Fruit fly (Drosophila melanogaster) whole organism, embryonic: ENCODE results near the gene CG14695.

Source experiments
- B-H1 ChIP-seq: fragments of 200-800 bp; sonication (Bioruptor generic); IDR thresholded peaks from 3 replicates; pipeline ENCODE4 v1.3.6; 2022; ENCODE audit warnings: missing biosample characterization, missing genetic modification characterization
- CG10366 ChIP-seq: fragments of 200-800 bp; sonication (Bioruptor generic); IDR thresholded peaks from 2 replicates; pipeline ENCODE4 v1.3.6; 2022; ENCODE audit warnings: missing biosample characterization, missing genetic modification characterization
- CG10431 ChIP-seq: fragments of 200-800 bp; sonication (Bioruptor generic); optimal IDR thresholded peaks from 3 replicates; lab custom pipeline; 2018; ENCODE audit warnings: missing biosample characterization, mild to moderate bottlenecking, missing genetic modification characterization
- CG10565 ChIP-seq: fragments of 200-800 bp; sonication (Bioruptor generic); optimal IDR thresholded peaks from 3 replicates; lab custom pipeline; 2016; ENCODE audit warnings: missing biosample characterization, mild to moderate bottlenecking, missing genetic modification characterization
- CG1602 ChIP-seq: fragments of 200-800 bp; sonication (Bioruptor generic); optimal IDR thresholded peaks from 3 replicates; lab custom pipeline; 2016; ENCODE audit warnings: missing biosample characterization, missing genetic modification characterization
- CG1603 ChIP-seq: fragments of 200-800 bp; sonication (Bioruptor generic); optimal IDR thresholded peaks from 2 replicates; lab custom pipeline; 2019; ENCODE audit warnings: missing biosample characterization, mild to moderate bottlenecking, missing genetic modification characterization, moderate library complexity
- CG17385 ChIP-seq: fragments of 200-800 bp; sonication (Bioruptor generic); optimal IDR thresholded peaks from 3 replicates; lab custom pipeline; 2018; ENCODE audit warnings: missing biosample characterization, mild to moderate bottlenecking, missing genetic modification characterization
- CG17912 ChIP-seq: fragments of 200-800 bp; sonication (Bioruptor generic); optimal IDR thresholded peaks from 2 replicates; lab custom pipeline; 2018; ENCODE audit warnings: missing biosample characterization, mild to moderate bottlenecking, missing genetic modification characterization
- CG18599 ChIP-seq: fragments of 200-800 bp; sonication (Bioruptor generic); optimal IDR thresholded peaks from 3 replicates; lab custom pipeline; 2017; ENCODE audit warnings: missing biosample characterization, missing genetic modification characterization, mild to moderate bottlenecking, moderate library complexity, missing genetic modification reagents
- CG2199 ChIP-seq: fragments of 200-800 bp; sonication (Bioruptor generic); IDR thresholded peaks from 3 replicates; pipeline ENCODE4 v1.3.6; 2022; ENCODE audit warnings: missing biosample characterization, missing genetic modification characterization
- CG2202 ChIP-seq: fragments of 200-800 bp; sonication (Bioruptor generic); optimal IDR thresholded peaks from 2 replicates; lab custom pipeline; 2018; ENCODE audit warnings: missing biosample characterization, mild to moderate bottlenecking, missing genetic modification characterization
- CG31365 ChIP-seq: fragments of 200-800 bp; sonication (Bioruptor generic); optimal IDR thresholded peaks from 2 replicates; lab custom pipeline; 2018; ENCODE audit warnings: missing biosample characterization, mild to moderate bottlenecking, missing genetic modification characterization
- CG3407 ChIP-seq: fragments of 200-800 bp; sonication (Bioruptor generic); optimal IDR thresholded peaks from 2 replicates; lab custom pipeline; 2018; ENCODE audit warnings: missing biosample characterization, mild to moderate bottlenecking, missing genetic modification characterization
- CG3726 ChIP-seq: fragments of 200-800 bp; sonication (Bioruptor generic); IDR thresholded peaks from 3 replicates; pipeline ENCODE4, ENCODE4 v1.3.6; 2022; ENCODE audit warnings: missing biosample characterization, missing genetic modification characterization
- CG4617 ChIP-seq: fragments of 200-800 bp; sonication (Bioruptor generic); optimal IDR thresholded peaks from 3 replicates; lab custom pipeline; 2016; ENCODE audit warnings: missing biosample characterization, missing genetic modification characterization, borderline replicate concordance
- CG4854 ChIP-seq: fragments of 200-800 bp; sonication (Bioruptor generic); optimal IDR thresholded peaks from 2 replicates; lab custom pipeline; 2016; ENCODE audit warnings: missing biosample characterization, missing genetic modification characterization, inconsistent platforms
- CG6689 ChIP-seq: fragments of 200-800 bp; sonication (Bioruptor generic); IDR thresholded peaks from 2 replicates; pipeline ENCODE4 v1.3.6; 2022; ENCODE audit warnings: missing biosample characterization, missing genetic modification characterization
- CG7357 ChIP-seq: fragments of 200-800 bp; sonication (Bioruptor generic); IDR thresholded peaks from 3 replicates; pipeline ENCODE4 v1.3.6; 2022; ENCODE audit warnings: missing biosample characterization, missing genetic modification characterization
- CG7556 ChIP-seq: fragments of 200-800 bp; sonication (Bioruptor generic); optimal IDR thresholded peaks from 2 replicates; lab custom pipeline; 2017; ENCODE audit warnings: missing biosample characterization, mild to moderate bottlenecking, missing genetic modification characterization
- CG7928 ChIP-seq: fragments of 200-800 bp; sonication (Bioruptor generic); optimal IDR thresholded peaks from 2 replicates; lab custom pipeline; 2017; ENCODE audit warnings: missing biosample characterization, mild to moderate bottlenecking, missing genetic modification characterization
- CG8359 ChIP-seq: fragments of 200-800 bp; sonication (Bioruptor generic); optimal IDR thresholded peaks from 2 replicates; lab custom pipeline; 2017; ENCODE audit warnings: missing biosample characterization, mild to moderate bottlenecking, missing genetic modification characterization, borderline replicate concordance
- CG8388 ChIP-seq: fragments of 200-800 bp; sonication (Bioruptor generic); optimal IDR thresholded peaks from 2 replicates; lab custom pipeline; 2019; ENCODE audit warnings: missing biosample characterization, mild to moderate bottlenecking, missing genetic modification characterization, moderate library complexity
- CG8924 ChIP-seq: fragments of 200-800 bp; optimal IDR thresholded peaks from 3 replicates; lab custom pipeline; 2019; ENCODE audit warnings: missing biosample characterization, mild to moderate bottlenecking, missing genetic modification characterization, moderate library complexity
- CG9215 ChIP-seq: fragments of 200-800 bp; sonication (Bioruptor generic); IDR thresholded peaks from 2 replicates; pipeline ENCODE4 v1.3.6; 2022; ENCODE audit warnings: missing biosample characterization, missing genetic modification characterization
- CG9609 ChIP-seq: fragments of 200-800 bp; sonication (Bioruptor generic); optimal IDR thresholded peaks from 3 replicates; lab custom pipeline; 2016; ENCODE audit warnings: missing biosample characterization, missing genetic modification characterization
- E2f2 ChIP-seq: fragments of 200-800 bp; sonication (Bioruptor generic); IDR thresholded peaks from 2 replicates; pipeline ENCODE4 v1.3.6; 2022; ENCODE audit warnings: missing biosample characterization, missing genetic modification characterization
- Hr39 ChIP-seq: fragments of >200 bp; optimal IDR thresholded peaks from 2 replicates; lab custom pipeline; 2017
- Lim3 ChIP-seq: fragments of 200-800 bp; sonication (Bioruptor generic); IDR thresholded peaks from 2 replicates; pipeline ENCODE4 v1.3.6; 2022; ENCODE audit warnings: missing biosample characterization, missing genetic modification characterization
- Mrtf ChIP-seq: fragments of 200-800 bp; sonication (Bioruptor generic); IDR thresholded peaks from 3 replicates; pipeline ENCODE4 v1.3.6; 2022; ENCODE audit warnings: missing biosample characterization, missing genetic modification characterization
- NC2β ChIP-seq: fragments of 200-800 bp; sonication (Bioruptor generic); optimal IDR thresholded peaks from 2 replicates; lab custom pipeline; 2016; ENCODE audit warnings: missing biosample characterization, missing genetic modification characterization
- Nf-YB ChIP-seq: fragments of 200-800 bp; sonication (Bioruptor generic); optimal IDR thresholded peaks from 3 replicates; lab custom pipeline; 2019; ENCODE audit warnings: missing biosample characterization, mild to moderate bottlenecking, missing genetic modification characterization, moderate library complexity
- Nf-YC ChIP-seq: fragments of 200-800 bp; optimal IDR thresholded peaks from 3 replicates; lab custom pipeline; 2019; ENCODE audit warnings: missing biosample characterization, mild to moderate bottlenecking, missing genetic modification characterization, moderate library complexity
- NfI ChIP-seq: fragments of 200-800 bp; sonication (Bioruptor generic); optimal IDR thresholded peaks from 3 replicates; lab custom pipeline; 2018; ENCODE audit warnings: missing biosample characterization, mild to moderate bottlenecking, missing genetic modification characterization, moderate library complexity
- Scr ChIP-seq: fragments of 200-800 bp; sonication (Bioruptor generic); IDR thresholded peaks from 2 replicates; pipeline ENCODE4 v1.3.6; 2022; ENCODE audit warnings: missing biosample characterization, missing genetic modification characterization; ENCODE audit not compliant: partially characterized antibody
- Taf1 ChIP-seq: fragments of 200-800 bp; sonication (Bioruptor generic); IDR thresholded peaks from 2 replicates; pipeline ENCODE4 v1.3.6; 2022; ENCODE audit warnings: missing biosample characterization, missing genetic modification characterization
- Trl ChIP-seq, 3 experiments: fragments of >200 bp in 2 of 3; fragments of 200-800 bp in 1 of 3; sonication (Bioruptor generic) in 1 of 3; optimal IDR thresholded peaks; 2 replicates in 1 of 3; 3 replicates in 2 of 3; lab custom pipeline; 2016 to 2017; ENCODE audit warnings: missing biosample characterization in 1 of 3, missing genetic modification characterization in 1 of 3
- aop ChIP-seq: fragments of 200-800 bp; sonication (Bioruptor generic); IDR thresholded peaks from 2 replicates; pipeline ENCODE4 v1.3.6; 2022; ENCODE audit warnings: missing biosample characterization, missing genetic modification characterization
- chm ChIP-seq: fragments of 200-800 bp; sonication (Bioruptor generic); IDR thresholded peaks from 2 replicates; pipeline ENCODE4 v1.3.6; 2022; ENCODE audit warnings: missing biosample characterization, missing genetic modification characterization
- crc ChIP-seq: fragments of 200-800 bp; sonication (Bioruptor generic); optimal IDR thresholded peaks from 2 replicates; lab custom pipeline; 2016; ENCODE audit warnings: missing biosample characterization, missing genetic modification characterization
- dysf ChIP-seq: fragments of 200-800 bp; sonication (Bioruptor generic); IDR thresholded peaks from 3 replicates; pipeline ENCODE4 v1.3.6; 2022; ENCODE audit warnings: missing biosample characterization, missing genetic modification characterization
- fru ChIP-seq: fragments of >200 bp; optimal IDR thresholded peaks from 2 replicates; lab custom pipeline; 2017
- onecut ChIP-seq: fragments of 200-800 bp; sonication (Bioruptor generic); IDR thresholded peaks from 2 replicates; pipeline ENCODE4 v1.3.6; 2022; ENCODE audit warnings: missing biosample characterization, missing genetic modification characterization
- phol ChIP-seq: fragments of 200-800 bp; sonication (Bioruptor generic); optimal IDR thresholded peaks from 3 replicates; lab custom pipeline; 2018; ENCODE audit warnings: missing biosample characterization, mild to moderate bottlenecking, missing genetic modification characterization, moderate library complexity
- pum ChIP-seq: fragments of 200-800 bp; sonication (Bioruptor generic); optimal IDR thresholded peaks from 2 replicates; lab custom pipeline; 2016; ENCODE audit warnings: missing biosample characterization, missing genetic modification characterization
- shn ChIP-seq: fragments of 200-800 bp; sonication (Bioruptor generic); optimal IDR thresholded peaks from 3 replicates; lab custom pipeline; 2016; ENCODE audit warnings: missing biosample characterization, missing genetic modification characterization
- tio ChIP-seq: fragments of 200-800 bp; sonication (Bioruptor generic); optimal IDR thresholded peaks from 2 replicates; lab custom pipeline; 2017; ENCODE audit warnings: missing biosample characterization, missing genetic modification characterization, inconsistent platforms
- tna ChIP-seq: fragments of 200-800 bp; sonication (Bioruptor generic); IDR thresholded peaks from 2 replicates; pipeline ENCODE4 v1.3.6; 2022; ENCODE audit warnings: missing biosample characterization, missing genetic modification characterization; ENCODE audit not compliant: partially characterized antibody
- vvl ChIP-seq: fragments of 200-800 bp; sonication (Bioruptor generic); IDR thresholded peaks from 2 replicates; pipeline ENCODE4 v1.3.6; 2022; ENCODE audit warnings: missing biosample characterization, missing genetic modification characterization
- wor ChIP-seq: fragments of 200-800 bp; sonication (Bioruptor generic); IDR thresholded peaks from 2 replicates; pipeline ENCODE4 v1.3.6; 2022; ENCODE audit warnings: missing biosample characterization, missing genetic modification characterization

The CG14695 gene

DNA sequence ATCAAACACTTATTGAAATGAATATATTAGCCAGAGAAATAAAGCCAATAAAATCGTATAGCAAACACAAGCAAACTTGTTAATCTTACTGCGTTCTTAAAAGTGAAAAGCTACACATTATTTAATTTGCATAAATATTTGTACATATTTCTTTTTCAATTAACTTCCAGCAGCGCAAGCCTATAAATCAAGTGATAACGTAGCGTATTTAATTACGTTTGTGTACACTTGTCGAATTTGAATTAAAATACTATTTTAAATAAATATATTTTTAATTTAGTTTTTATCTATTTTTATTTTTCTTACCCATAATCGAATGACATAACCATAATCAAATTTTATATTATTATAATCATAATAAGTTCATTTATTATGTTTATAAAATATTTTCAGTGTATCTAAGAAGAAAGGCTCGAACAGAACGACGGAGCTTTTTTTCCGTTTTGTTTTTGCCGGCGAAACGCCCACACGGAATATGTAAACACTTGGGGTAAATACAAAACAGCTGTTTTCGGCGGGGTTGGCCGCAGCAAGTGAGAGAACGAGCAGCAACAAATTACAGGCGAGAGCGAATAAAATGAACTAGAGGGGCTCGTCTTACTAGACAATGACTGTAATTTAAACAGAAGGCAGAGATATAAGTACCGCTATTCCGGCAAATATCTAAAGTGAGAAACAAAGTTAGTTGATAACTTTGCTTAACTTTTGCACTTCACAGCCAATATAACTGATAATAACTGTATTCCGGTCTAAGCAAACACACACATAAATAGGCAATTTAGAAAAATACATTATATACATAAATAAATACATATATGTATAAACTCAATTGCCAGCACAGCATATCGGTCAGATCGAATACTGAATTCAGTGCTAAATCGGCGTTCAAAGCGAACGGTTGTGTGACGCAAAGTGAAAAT, 3.3 kb downstream of the CG14695 start, which contains the start of gene Sodh2 (continued):
- peak; percentile 52 for TF ChIP-seq tio (GFP tag; lab: Kevin White, UChicago)
- peak; percentile 34 for TF ChIP-seq crc (GFP tag; lab: Kevin White, UChicago)
- peak; percentile 59 for TF ChIP-seq CG10366 (GFP tag; lab: Robert Waterston, UW)
- no peak; the same call in 2 of the 3 replicates for TF ChIP-seq B-H1 (GFP tag; lab: Robert Waterston, UW)
- TF ChIP-seq CG2199 (GFP tag; lab: Robert Waterston, UW), result no peak
- TF ChIP-seq CG31365 (tag; lab: Kevin White, UChicago), result peak; percentile 70
- peak; percentile 89 for TF ChIP-seq CG8924 (tag; lab: Kevin White, UChicago)
- peak; percentile 61; the same call in 1 of the 2 replicates for TF ChIP-seq chm (GFP tag; lab: Robert Waterston, UW)
- TF ChIP-seq CG8359 (GFP tag; lab: Kevin White, UChicago), result peak; percentile 40
- TF ChIP-seq pum (GFP tag; lab: Kevin White, UChicago), result peak; percentile 22
- TF ChIP-seq Mrtf (GFP tag; lab: Robert Waterston, UW), result peak; percentile 77
- TF ChIP-seq CG1603 (tag; lab: Kevin White, UChicago), result peak; percentile 81
- TF ChIP-seq NC2β (GFP tag; lab: Kevin White, UChicago), result no peak
- TF ChIP-seq fru, result no peak
- TF ChIP-seq CG9215 (GFP tag; lab: Robert Waterston, UW), result peak; percentile 61
- peak; percentile 66 for TF ChIP-seq Nf-YB (GFP tag; lab: Kevin White, UChicago)
- no peak for TF ChIP-seq tna (GFP tag; lab: Robert Waterston, UW)
- TF ChIP-seq Lim3 (GFP tag; lab: Robert Waterston, UW), result no peak
- TF ChIP-seq CG4854 (GFP tag; lab: Kevin White, UChicago), result peak; percentile 44
- TF ChIP-seq CG8388 (GFP tag; lab: Kevin White, UChicago), result peak; percentile 51
- no peak; the same call in 1 of the 2 replicates for TF ChIP-seq wor
- TF ChIP-seq CG10431 (GFP tag; lab: Kevin White, UChicago), result peak; percentile 42
- peak; percentile 70 for TF ChIP-seq CG6689 (GFP tag; lab: Robert Waterston, UW)
- TF ChIP-seq vvl, result peak; percentile 79
- peak; percentile 17 for TF ChIP-seq CG4617 (GFP tag; lab: Kevin White, UChicago)
- TF ChIP-seq dysf (GFP tag; lab: Robert Waterston, UW), result peak; percentile 79
- peak; percentile 45 for TF ChIP-seq CG2202 (tag; lab: Kevin White, UChicago)
- no peak for TF ChIP-seq CG10565 (GFP tag; lab: Kevin White, UChicago)
- TF ChIP-seq CG1602, result peak; percentile 14
- TF ChIP-seq CG3407 (GFP tag; lab: Kevin White, UChicago), result peak; percentile 74
- TF ChIP-seq Scr (GFP tag; lab: Robert Waterston, UW), result no peak
- TF ChIP-seq Trl (optimal IDR thresholded peaks at IDR 0.05; lab: Kevin White, UChicago), result peak in 1 of 2 experiments; percentile 28
- TF ChIP-seq Trl (GFP tag; optimal IDR thresholded peaks at IDR 0.05; lab: Kevin White, UChicago), result peak; percentile 25
- peak; percentile 95 for TF ChIP-seq CG18599 (GFP tag; lab: Kevin White, UChicago)
- TF ChIP-seq aop (GFP tag; lab: Robert Waterston, UW), result no peak
- TF ChIP-seq Hr39 (lab: Kevin White, UChicago), result no peak
- peak; percentile 71 for TF ChIP-seq CG17385 (GFP tag; lab: Kevin White, UChicago)
- 0 out of 2 replicates have a peak, but pooled peaks have one; percentile 44 for TF ChIP-seq E2f2
- TF ChIP-seq CG7556 (GFP tag; lab: Kevin White, UChicago), result peak; percentile 88
- peak; percentile 69 for TF ChIP-seq CG9609 (GFP tag; lab: Kevin White, UChicago)
- no peak for TF ChIP-seq shn (GFP tag; lab: Kevin White, UChicago)
- TF ChIP-seq NfI (GFP tag; lab: Kevin White, UChicago), result peak; percentile 60
- TF ChIP-seq CG3726 (GFP tag; lab: Robert Waterston, UW), result peak; percentile 66; the same call in 1 of the 3 replicates
- TF ChIP-seq phol (tag; lab: Kevin White, UChicago), result peak; percentile 59
- TF ChIP-seq Taf1 (GFP tag; lab: Robert Waterston, UW), result peak; percentile 64; the same call in 1 of the 2 replicates
- TF ChIP-seq CG7357 (GFP tag; lab: Robert Waterston, UW), result peak; percentile 73
- TF ChIP-seq CG7928 (GFP tag; lab: Kevin White, UChicago), result peak; percentile 52
- TF ChIP-seq onecut, result peak; percentile 68
- peak; percentile 64 for TF ChIP-seq Nf-YC
- peak; percentile 82 for TF ChIP-seq CG17912 (GFP tag; lab: Kevin White, UChicago)
